Fruit fly (Drosophila melanogaster) whole organism, embryonic: Measurements from ENCODE around the gene CG3598.

Experiments used
- B-H2 ChIP-seq: fragments of 200-800 bp; sonication (Bioruptor generic); optimal IDR thresholded peaks from 2 replicates; lab custom pipeline; 2018; ENCODE audit warnings: missing biosample characterization, mild to moderate bottlenecking, missing genetic modification characterization
- CG10209 ChIP-seq: fragments of 200-800 bp; sonication (Bioruptor generic); optimal IDR thresholded peaks from 3 replicates; lab custom pipeline; 2017; ENCODE audit warnings: missing biosample characterization, mild to moderate bottlenecking, missing genetic modification characterization, missing genetic modification reagents
- CG10565 ChIP-seq: fragments of 200-800 bp; sonication (Bioruptor generic); optimal IDR thresholded peaks from 3 replicates; lab custom pipeline; 2016; ENCODE audit warnings: missing biosample characterization, mild to moderate bottlenecking, missing genetic modification characterization
- CG10654 ChIP-seq: fragments of 200-800 bp; sonication (Bioruptor generic); optimal IDR thresholded peaks from 2 replicates; lab custom pipeline; 2016; ENCODE audit warnings: missing biosample characterization, missing genetic modification characterization
- CG10959 ChIP-seq: fragments of 200-800 bp; sonication (Bioruptor generic); IDR thresholded peaks from 2 replicates; pipeline ENCODE4 v1.3.6; 2022; ENCODE audit warnings: missing biosample characterization, missing genetic modification characterization
- CG10979 ChIP-seq: fragments of 200-800 bp; sonication (Bioruptor generic); optimal IDR thresholded peaks from 2 replicates; lab custom pipeline; 2018; ENCODE audit warnings: missing biosample characterization, mild to moderate bottlenecking, missing genetic modification characterization, moderate library complexity
- CG17359 ChIP-seq: fragments of 200-800 bp; sonication (Bioruptor generic); optimal IDR thresholded peaks from 3 replicates; lab custom pipeline; 2018; ENCODE audit warnings: missing biosample characterization, mild to moderate bottlenecking, missing genetic modification characterization, moderate library complexity
- CG17385 ChIP-seq: fragments of 200-800 bp; sonication (Bioruptor generic); optimal IDR thresholded peaks from 3 replicates; lab custom pipeline; 2018; ENCODE audit warnings: missing biosample characterization, mild to moderate bottlenecking, missing genetic modification characterization
- CG2202 ChIP-seq: fragments of 200-800 bp; sonication (Bioruptor generic); optimal IDR thresholded peaks from 2 replicates; lab custom pipeline; 2018; ENCODE audit warnings: missing biosample characterization, mild to moderate bottlenecking, missing genetic modification characterization
- CG2678 ChIP-seq: fragments of 200-800 bp; sonication (Bioruptor generic); optimal IDR thresholded peaks from 3 replicates; lab custom pipeline; 2019; ENCODE audit warnings: missing biosample characterization, mild to moderate bottlenecking, missing genetic modification characterization, moderate library complexity
- CG3726 ChIP-seq: fragments of 200-800 bp; sonication (Bioruptor generic); IDR thresholded peaks from 3 replicates; pipeline ENCODE4, ENCODE4 v1.3.6; 2022; ENCODE audit warnings: missing biosample characterization, missing genetic modification characterization
- CG3847 ChIP-seq: fragments of 200-800 bp; sonication (Bioruptor generic); IDR thresholded peaks from 2 replicates; pipeline ENCODE4 v1.3.6; 2022; ENCODE audit warnings: missing biosample characterization, missing genetic modification characterization
- CG4424 ChIP-seq: fragments of 200-800 bp; sonication (Bioruptor generic); optimal IDR thresholded peaks from 3 replicates; lab custom pipeline; 2016; ENCODE audit warnings: missing biosample characterization, missing genetic modification characterization
- CG4730 ChIP-seq: fragments of 200-800 bp; sonication (Bioruptor generic); IDR thresholded peaks from 2 replicates; pipeline ENCODE4 v1.3.6; 2022; ENCODE audit warnings: missing biosample characterization, missing genetic modification characterization
- CG6272 ChIP-seq: fragments of 200-800 bp; sonication (Bioruptor generic); IDR thresholded peaks from 2 replicates; pipeline ENCODE4 v1.3.6; 2022; ENCODE audit warnings: missing biosample characterization, missing genetic modification characterization
- CG6683 ChIP-seq: fragments of 200-800 bp; sonication (Bioruptor generic); optimal IDR thresholded peaks from 2 replicates; lab custom pipeline; 2017; ENCODE audit warnings: missing biosample characterization, mild to moderate bottlenecking, missing genetic modification characterization, missing genetic modification reagents
- CG8359 ChIP-seq: fragments of 200-800 bp; sonication (Bioruptor generic); optimal IDR thresholded peaks from 2 replicates; lab custom pipeline; 2017; ENCODE audit warnings: missing biosample characterization, mild to moderate bottlenecking, missing genetic modification characterization, borderline replicate concordance
- CG8765 ChIP-seq: fragments of 200-800 bp; sonication (Bioruptor generic); IDR thresholded peaks from 2 replicates; pipeline ENCODE4 v1.3.6; 2022; ENCODE audit warnings: missing biosample characterization, missing genetic modification characterization
- CG8944 ChIP-seq: fragments of 200-800 bp; sonication (Bioruptor generic); optimal IDR thresholded peaks from 3 replicates; lab custom pipeline; 2016; ENCODE audit warnings: missing biosample characterization, missing genetic modification characterization
- CG9215 ChIP-seq: fragments of 200-800 bp; sonication (Bioruptor generic); IDR thresholded peaks from 2 replicates; pipeline ENCODE4 v1.3.6; 2022; ENCODE audit warnings: missing biosample characterization, missing genetic modification characterization
- Dll ChIP-seq: fragments of 200-800 bp; sonication (Bioruptor generic); IDR thresholded peaks from 4 replicates; pipeline ENCODE4 v1.3.6; 2022; ENCODE audit warnings: missing biosample characterization, missing genetic modification characterization; ENCODE audit not compliant: partially characterized antibody
- Dp ChIP-seq: fragments of 200-800 bp; sonication (Bioruptor generic); optimal IDR thresholded peaks from 2 replicates; lab custom pipeline; 2018; ENCODE audit warnings: missing biosample characterization, mild to moderate bottlenecking, missing genetic modification characterization, moderate library complexity
- Fer1 ChIP-seq: fragments of 200-800 bp; sonication (Bioruptor generic); optimal IDR thresholded peaks from 2 replicates; lab custom pipeline; 2017; ENCODE audit warnings: missing biosample characterization, mild to moderate bottlenecking, missing genetic modification characterization
- Gsc ChIP-seq: fragments of 200-800 bp; sonication (Bioruptor generic); IDR thresholded peaks from 2 replicates; pipeline ENCODE4 v1.3.6; 2022; ENCODE audit warnings: missing biosample characterization, missing genetic modification characterization
- Hmx ChIP-seq: fragments of 200-800 bp; sonication (Bioruptor generic); optimal IDR thresholded peaks from 2 replicates; lab custom pipeline; 2016; ENCODE audit warnings: missing biosample characterization, missing genetic modification characterization
- Hsf ChIP-seq: fragments of 200-800 bp; sonication (Bioruptor generic); optimal IDR thresholded peaks from 3 replicates; lab custom pipeline; 2016; ENCODE audit warnings: missing biosample characterization, missing genetic modification characterization
- Nf-YC ChIP-seq: fragments of 200-800 bp; optimal IDR thresholded peaks from 3 replicates; lab custom pipeline; 2019; ENCODE audit warnings: missing biosample characterization, mild to moderate bottlenecking, missing genetic modification characterization, moderate library complexity
- Ravus ChIP-seq: fragments of 200-800 bp; sonication (Bioruptor generic); IDR thresholded peaks from 2 replicates; pipeline ENCODE4 v1.3.6; 2022; ENCODE audit warnings: missing biosample characterization, missing genetic modification characterization
- Tbp ChIP-seq: fragments of >200 bp; optimal IDR thresholded peaks from 2 replicates; lab custom pipeline; 2018; ENCODE audit warnings: missing biosample characterization, missing genetic modification characterization
- Xrp1 ChIP-seq: fragments of 200-800 bp; sonication (Bioruptor generic); IDR thresholded peaks from 2 replicates; pipeline ENCODE4 v1.3.6; 2022; ENCODE audit warnings: missing biosample characterization, missing genetic modification characterization
- YL-1 ChIP-seq: fragments of 200-800 bp; sonication (Bioruptor generic); optimal IDR thresholded peaks from 3 replicates; lab custom pipeline; 2017; ENCODE audit warnings: missing biosample characterization, mild to moderate bottlenecking, missing genetic modification characterization
- bigmax ChIP-seq: fragments of 200-800 bp; sonication (Bioruptor generic); optimal IDR thresholded peaks from 2 replicates; lab custom pipeline; 2018; ENCODE audit warnings: missing biosample characterization, mild to moderate bottlenecking, missing genetic modification characterization
- corto ChIP-seq: fragments of 200-800 bp; sonication (Bioruptor generic); optimal IDR thresholded peaks from 2 replicates; lab custom pipeline; 2016; ENCODE audit warnings: missing biosample characterization, mild to moderate bottlenecking, missing genetic modification characterization, moderate library complexity
- cwo ChIP-seq: fragments of 200-800 bp; sonication (Bioruptor generic); optimal IDR thresholded peaks from 3 replicates; lab custom pipeline; 2017; ENCODE audit warnings: missing biosample characterization, missing genetic modification characterization, mild to moderate bottlenecking, moderate library complexity, missing genetic modification reagents
- dmrt11E ChIP-seq: fragments of 200-800 bp; sonication (Bioruptor generic); optimal IDR thresholded peaks from 3 replicates; lab custom pipeline; 2018; ENCODE audit warnings: missing biosample characterization, mild to moderate bottlenecking, missing genetic modification characterization, moderate library complexity
- ems ChIP-seq: fragments of 200-800 bp; sonication (Bioruptor generic); optimal IDR thresholded peaks from 3 replicates; lab custom pipeline; 2016; ENCODE audit warnings: missing biosample characterization, missing genetic modification characterization
- ewg ChIP-seq: fragments of 200-800 bp; sonication (Bioruptor generic); optimal IDR thresholded peaks from 3 replicates; lab custom pipeline; 2017; ENCODE audit warnings: mild to moderate bottlenecking, missing biosample characterization, missing genetic modification reagents, missing genetic modification characterization
- ind ChIP-seq: fragments of 200-800 bp; sonication (Bioruptor generic); optimal IDR thresholded peaks from 3 replicates; lab custom pipeline; 2016; ENCODE audit warnings: missing biosample characterization, missing genetic modification characterization
- knrl ChIP-seq: fragments of 200-800 bp; sonication (Bioruptor generic); IDR thresholded peaks from 3 replicates; pipeline ENCODE4 v1.3.6; 2022; ENCODE audit warnings: missing biosample characterization, missing genetic modification characterization; ENCODE audit not compliant: partially characterized antibody
- otp ChIP-seq: fragments of 200-800 bp; sonication (Bioruptor generic); IDR thresholded peaks from 3 replicates; pipeline ENCODE4, ENCODE4 v1.3.6; 2022; ENCODE audit warnings: missing biosample characterization, missing genetic modification characterization
- row ChIP-seq: fragments of 200-800 bp; sonication (Bioruptor generic); IDR thresholded peaks from 3 replicates; pipeline ENCODE4 v1.3.6; 2022; ENCODE audit warnings: missing biosample characterization, missing genetic modification characterization
- slp2 ChIP-seq: fragments of 200-800 bp; sonication (Bioruptor generic); optimal IDR thresholded peaks from 2 replicates; lab custom pipeline; 2016; ENCODE audit warnings: missing biosample characterization, missing genetic modification characterization
- sob ChIP-seq: fragments of 200-800 bp; sonication (Bioruptor generic); IDR thresholded peaks from 2 replicates; pipeline ENCODE4 v1.3.6; 2022; ENCODE audit warnings: missing biosample characterization, missing genetic modification characterization
- toy ChIP-seq: fragments of 200-800 bp; sonication (Bioruptor generic); IDR thresholded peaks from 2 replicates; pipeline ENCODE4 v1.3.6; 2022; ENCODE audit warnings: missing biosample characterization, missing genetic modification characterization
- ttk ChIP-seq: fragments of 200-800 bp; sonication (Bioruptor generic); IDR thresholded peaks from 2 replicates; pipeline ENCODE4 v2.1.2; 2022; ENCODE audit warnings: missing biosample characterization, missing genetic modification characterization
- vfl ChIP-seq: fragments of 200-800 bp; sonication (Bioruptor generic); optimal IDR thresholded peaks from 2 replicates; lab custom pipeline; 2016; ENCODE audit warnings: missing biosample characterization, missing genetic modification characterization
- zen2 ChIP-seq: fragments of 200-800 bp; sonication (Bioruptor generic); IDR thresholded peaks from 3 replicates; pipeline ENCODE4 v1.3.6; 2022; ENCODE audit warnings: missing biosample characterization, missing genetic modification characterization; ENCODE audit not compliant: partially characterized antibody

Gene CG3598

dm6 chrX:2951637-2952036, 14.8 kb downstream of the CG3598 start (continued):
- TF ChIP-seq dmrt11E (tag; lab: Kevin White, UChicago) (no peak), Gsc (GFP tag; lab: Robert Waterston, UW) (no peak), Dp (GFP tag; lab: Kevin White, UChicago) (no peak), Hsf (GFP tag; lab: Kevin White, UChicago) (no peak), otp (GFP tag; lab: Robert Waterston, UW) (no peak), CG2678 (tag; lab: Kevin White, UChicago) (peak; percentile 59), B-H2 (GFP tag; lab: Kevin White, UChicago) (no peak), Hmx (GFP tag; lab: Kevin White, UChicago) (no peak), CG17385 (GFP tag; lab: Kevin White, UChicago) (peak; percentile 20), knrl (GFP tag; lab: Robert Waterston, UW) (no peak), CG4424 (GFP tag; lab: Kevin White, UChicago) (peak; percentile 9), CG3847 (GFP tag; lab: Robert Waterston, UW) (no peak), CG10959 (no peak), corto (GFP tag; lab: Kevin White, UChicago) (no peak), ewg (GFP tag; lab: Kevin White, UChicago) (no peak), CG4730 (no peak), CG2202 (tag; lab: Kevin White, UChicago) (no peak), CG3726 (GFP tag; lab: Robert Waterston, UW) (no peak), vfl (GFP tag; lab: Kevin White, UChicago) (no peak), Ravus (no peak), CG9215 (GFP tag; lab: Robert Waterston, UW) (no peak), CG8944 (no peak), CG10209 (GFP tag; lab: Kevin White, UChicago) (no peak), ems (GFP tag; lab: Kevin White, UChicago) (no peak), ttk (GFP tag; lab: Robert Waterston, UW) (no peak), row (GFP tag; lab: Robert Waterston, UW) (peak; percentile 69), bigmax (GFP tag; lab: Kevin White, UChicago) (no peak), CG10565 (GFP tag; lab: Kevin White, UChicago) (no peak), CG6683 (GFP tag; lab: Kevin White, UChicago) (no peak), cwo (GFP tag; lab: Kevin White, UChicago) (peak; percentile 1), Tbp (GFP tag; lab: Kevin White, UChicago) (no peak), Fer1 (GFP tag; lab: Kevin White, UChicago) (peak; percentile 42), sob (GFP tag; lab: Robert Waterston, UW) (no peak), CG10654 (GFP tag; lab: Kevin White, UChicago) (no peak), Xrp1 (peak; percentile 45; the same call in 1 of the 2 replicates), Dll (no peak), CG6272 (GFP tag; lab: Robert Waterston, UW) (no peak), CG8359 (GFP tag; lab: Kevin White, UChicago) (no peak), slp2 (GFP tag; lab: Kevin White, UChicago) (no peak), CG10979 (peak; percentile 46), toy (GFP tag; lab: Robert Waterston, UW) (no peak), ind (GFP tag; lab: Kevin White, UChicago) (peak; percentile 27), Nf-YC (tag; lab: Kevin White, UChicago) (no peak), CG17359 (tag; lab: Kevin White, UChicago) (peak; percentile 31), CG8765 (GFP tag; lab: Robert Waterston, UW) (no peak), YL-1 (no peak), zen2 (GFP tag; lab: Robert Waterston, UW) (no peak)
